Worm (Caenorhabditis elegans): ENCODE measurements around the gene adm-2.

Gene adm-2

DNA sequence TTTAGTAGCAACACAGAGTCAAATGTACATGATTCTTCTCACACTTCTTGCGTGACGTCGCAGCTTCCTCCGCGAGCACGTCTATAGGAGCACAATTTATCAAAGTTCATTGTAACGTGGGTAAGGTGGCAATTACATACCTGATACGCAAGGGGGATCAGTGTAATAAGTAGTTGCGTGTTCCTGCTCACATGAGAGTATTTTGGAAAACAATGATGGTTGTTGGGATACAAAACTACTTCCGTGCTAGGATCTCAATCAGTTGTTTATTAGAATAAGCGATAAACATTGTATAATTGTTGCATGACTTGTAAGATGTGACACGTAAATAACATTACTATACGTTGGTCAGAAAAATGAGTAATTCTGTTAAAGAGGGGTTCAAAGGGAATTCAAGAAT, 25.2 kb downstream of the adm-2 start:
- TF ChIP-seq nhr-12 (tag; optimal IDR thresholded peaks at IDR 0.05) (no peak), mep-1 (tag; optimal IDR thresholded peaks at IDR 0.05) (no peak), ceh-83 (GFP tag; optimal IDR thresholded peaks at IDR 0.05) (no peak), tbx-8 (GFP tag; optimal IDR thresholded peaks at IDR 0.05) (no peak), zip-8 (tag; optimal IDR thresholded peaks at IDR 0.05) (no peak)

DNA sequence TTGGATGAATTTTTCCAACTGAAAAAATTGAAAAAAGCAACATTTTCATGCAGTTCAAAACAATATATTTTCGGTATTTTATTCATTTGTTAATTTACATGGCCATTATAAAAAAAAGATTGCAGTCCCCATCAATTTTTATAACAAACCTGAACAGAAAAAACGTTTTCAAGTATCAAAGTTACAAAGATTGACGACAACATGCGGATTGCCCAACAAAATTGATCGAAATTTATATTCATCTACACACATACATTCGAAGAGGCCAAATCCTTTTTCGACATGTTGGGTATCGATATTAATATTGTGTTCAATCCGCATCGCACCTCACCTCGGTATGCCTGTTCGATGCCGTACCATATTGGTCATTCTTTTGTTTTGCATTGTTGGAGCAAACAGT, 26.1 kb downstream of the adm-2 start, which contains the start of gene K11E4.1:
K11E4.1 (plus strand) TSS at position 301 of the 400 bp plus-strand sequence.
- no peak for TF ChIP-seq nhr-76 (tag; optimal IDR thresholded peaks at IDR 0.05)
- TF ChIP-seq ceh-43 (GFP tag; optimal IDR thresholded peaks at IDR 0.05): no peak
- no peak for TF ChIP-seq elt-3 (tag; optimal IDR thresholded peaks at IDR 0.05)
- no peak for TF ChIP-seq ces-1 (GFP tag; optimal IDR thresholded peaks at IDR 0.05)
- no peak for TF ChIP-seq blmp-1 (tag; optimal IDR thresholded peaks at IDR 0.05)
- no peak for TF ChIP-seq nhr-2 (tag; optimal IDR thresholded peaks at IDR 0.05)
- TF ChIP-seq M03D4.4 (tag; optimal IDR thresholded peaks at IDR 0.05): no peak
- TF ChIP-seq unc-62 (GFP tag; optimal IDR thresholded peaks at IDR 0.05): no peak
- TF ChIP-seq lin-13 (tag; optimal IDR thresholded peaks at IDR 0.05): no peak
- TF ChIP-seq drap-1 (GFP tag; optimal IDR thresholded peaks at IDR 0.05): no peak
- no peak for TF ChIP-seq nhr-28 (tag; optimal IDR thresholded peaks at IDR 0.05)
- no peak for TF ChIP-seq ceh-83 (GFP tag; optimal IDR thresholded peaks at IDR 0.05)
- TF ChIP-seq pha-4 (tag; optimal IDR thresholded peaks at IDR 0.05): no peak
- TF ChIP-seq ceh-39 (tag; optimal IDR thresholded peaks at IDR 0.05): no peak
- TF ChIP-seq ztf-11 (tag; optimal IDR thresholded peaks at IDR 0.05): no peak
- no peak for TF ChIP-seq mab-5 (tag; optimal IDR thresholded peaks at IDR 0.05)
- no peak for TF ChIP-seq lin-32 (GFP tag; optimal IDR thresholded peaks at IDR 0.05)
- no peak for TF ChIP-seq elt-1 (tag; optimal IDR thresholded peaks at IDR 0.05; ENCODE audit: borderline replicate concordance, insufficient read depth)
- no peak for TF ChIP-seq ham-2 (GFP tag; optimal IDR thresholded peaks at IDR 0.05)
- no peak for TF ChIP-seq flh-1 (GFP tag; optimal IDR thresholded peaks at IDR 0.05)

DNA sequence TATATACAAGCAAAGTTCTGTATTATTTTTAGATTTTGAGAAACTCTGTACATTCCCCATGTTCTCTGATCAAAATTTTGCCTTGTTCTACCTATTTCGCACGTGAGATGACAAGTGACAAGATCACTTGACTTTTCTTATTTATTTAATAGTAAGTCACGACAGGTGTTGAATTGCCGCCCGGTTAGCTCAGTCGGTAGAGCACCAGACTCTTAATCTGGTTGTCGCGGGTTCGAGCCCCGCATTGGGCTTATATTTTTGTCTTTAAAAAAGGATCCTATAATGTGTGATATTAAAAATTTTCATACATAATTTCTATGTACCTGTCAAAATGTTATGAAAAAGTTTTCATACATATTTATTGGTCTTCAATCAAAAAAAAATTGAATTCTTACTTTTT, 27.0 kb downstream of the adm-2 start:
- TF ChIP-seq flh-1 (GFP tag; optimal IDR thresholded peaks at IDR 0.05) (no peak), mls-2 (tag; optimal IDR thresholded peaks at IDR 0.05) (no peak), zip-8 (tag; optimal IDR thresholded peaks at IDR 0.05) (no peak), ceh-83 (GFP tag; optimal IDR thresholded peaks at IDR 0.05) (no peak), nhr-76 (tag; optimal IDR thresholded peaks at IDR 0.05) (no peak), lsy-2 (tag; optimal IDR thresholded peaks at IDR 0.05) (no peak), unc-120 (tag; optimal IDR thresholded peaks at IDR 0.05; ENCODE audit: poor library complexity, severe bottlenecking) (no peak), sptf-1 (tag; optimal IDR thresholded peaks at IDR 0.05) (no peak), cnd-1 (tag; optimal IDR thresholded peaks at IDR 0.05) (no peak), nhr-237 (tag; optimal IDR thresholded peaks at IDR 0.05) (no peak), mab-5 (tag; optimal IDR thresholded peaks at IDR 0.05) (no peak), ceh-39 (tag; optimal IDR thresholded peaks at IDR 0.05) (no peak), blmp-1 (tag; optimal IDR thresholded peaks at IDR 0.05) (no peak), mep-1 (tag; optimal IDR thresholded peaks at IDR 0.05) (no peak)

DNA sequence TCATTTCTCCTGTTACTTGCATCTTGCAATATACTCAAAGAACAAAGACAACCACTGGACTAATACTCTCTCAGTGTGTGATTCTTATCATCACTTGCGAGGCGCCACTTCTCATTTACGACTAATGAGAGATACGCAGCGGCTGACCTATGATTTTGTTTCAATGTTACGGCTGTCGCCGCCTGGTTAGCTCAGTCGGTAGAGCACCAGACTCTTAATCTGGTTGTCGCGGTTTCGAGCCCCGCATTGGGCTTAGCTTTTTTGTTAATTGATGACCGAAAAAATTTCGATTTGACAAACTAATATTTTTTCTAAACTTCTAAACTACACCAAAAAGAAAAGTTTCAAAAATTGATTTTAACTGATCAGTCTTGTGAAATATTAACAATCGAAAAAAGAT, 28.6 kb downstream of the adm-2 start:
- peak; percentile 9 for TF ChIP-seq hlh-1 (tag; optimal IDR thresholded peaks at IDR 0.05)
- no peak for TF ChIP-seq nhr-237 (tag; optimal IDR thresholded peaks at IDR 0.05)
- no peak for TF ChIP-seq unc-120 (tag; optimal IDR thresholded peaks at IDR 0.05; ENCODE audit: poor library complexity, severe bottlenecking)
- TF ChIP-seq blmp-1 (tag; optimal IDR thresholded peaks at IDR 0.05): no peak
- TF ChIP-seq unc-39 (tag; optimal IDR thresholded peaks at IDR 0.05): no peak
- no peak for TF ChIP-seq bed-3 (GFP tag; optimal IDR thresholded peaks at IDR 0.05)
- TF ChIP-seq ces-1 (GFP tag; optimal IDR thresholded peaks at IDR 0.05): no peak
- no peak for TF ChIP-seq lin-32 (GFP tag; optimal IDR thresholded peaks at IDR 0.05)

DNA sequence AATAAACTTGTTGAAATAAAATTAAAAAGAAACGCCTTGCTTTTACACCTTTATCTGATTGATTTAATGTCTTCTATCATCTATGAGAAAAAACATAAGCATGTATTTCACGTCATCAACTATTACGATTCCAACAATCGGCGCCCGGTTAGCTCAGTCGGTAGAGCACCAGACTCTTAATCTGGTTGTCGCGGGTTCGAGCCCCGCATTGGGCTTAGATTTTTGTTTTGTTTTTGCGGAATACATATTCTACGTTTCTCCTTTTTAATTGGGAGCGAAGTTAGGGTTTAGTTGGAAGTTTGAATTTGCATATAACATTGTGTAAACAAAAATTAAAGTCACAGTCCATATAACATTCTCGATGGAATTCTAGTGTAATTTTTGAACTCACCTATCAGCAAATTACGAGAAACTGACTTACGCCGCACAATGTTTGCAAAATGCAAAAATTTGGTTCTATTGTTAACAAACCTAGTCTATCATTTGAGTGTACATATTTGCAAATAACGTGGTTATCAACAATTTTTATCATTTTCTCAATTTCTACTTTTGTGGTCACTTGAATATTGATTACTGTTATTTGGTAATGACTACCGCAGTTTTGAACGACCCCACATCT, 29.4 kb downstream of the adm-2 start, which contains the start of gene shc-3:
shc-3 (plus strand) TSS at position 484 of the 619 bp plus-strand sequence.
- no peak for TF ChIP-seq cnd-1 (tag; optimal IDR thresholded peaks at IDR 0.05)
- no peak for TF ChIP-seq mls-2 (tag; optimal IDR thresholded peaks at IDR 0.05)
- no peak for TF ChIP-seq lsy-2 (tag; optimal IDR thresholded peaks at IDR 0.05)
- TF ChIP-seq pha-4 (tag; optimal IDR thresholded peaks at IDR 0.05): no peak
- TF ChIP-seq ztf-11 (tag; optimal IDR thresholded peaks at IDR 0.05): no peak
- TF ChIP-seq ceh-83 (GFP tag; optimal IDR thresholded peaks at IDR 0.05): no peak
- TF ChIP-seq elt-3 (tag; optimal IDR thresholded peaks at IDR 0.05): no peak
- TF ChIP-seq nhr-76 (tag; optimal IDR thresholded peaks at IDR 0.05): no peak
- TF ChIP-seq mab-5 (tag; optimal IDR thresholded peaks at IDR 0.05): no peak
- no peak for TF ChIP-seq tbx-8 (GFP tag; optimal IDR thresholded peaks at IDR 0.05)
- TF ChIP-seq unc-39 (tag; optimal IDR thresholded peaks at IDR 0.05): no peak

Measured in whole organism, mixed stage, embryonic.